Worm (Caenorhabditis elegans): ENCODE data around the gene srlf-34.

ce11 chrII:10350487-10350886, 38.4 kb downstream of the srlf-34 start, which contains the start of gene C07E3.9:
- TF ChIP-seq nhr-84 (tag; optimal IDR thresholded peaks at IDR 0.05) (no peak), tbx-2 (tag; optimal IDR thresholded peaks at IDR 0.05) (no peak), ceh-82 (tag; optimal IDR thresholded peaks at IDR 0.05) (peak in 2 of 3 experiments; percentile 23 to 24), egl-27 (tag; optimal IDR thresholded peaks at IDR 0.05) (no peak), egl-13 (tag; optimal IDR thresholded peaks at IDR 0.05) (no peak), nhr-28 (tag; optimal IDR thresholded peaks at IDR 0.05) (no peak), ceh-63 (GFP tag; optimal IDR thresholded peaks at IDR 0.05) (no peak), unc-62 (GFP tag; optimal IDR thresholded peaks at IDR 0.05) (no peak)

Data from whole organism, L1 larva.